Worm (Caenorhabditis elegans) whole organism, young adult: ENCODE data around the gene C08H9.18.

Experiments
- F23B12.7 ChIP-seq: sonication (generic microtip); optimal IDR thresholded peaks from 2 replicates; lab custom pipeline; 2017; ENCODE audit warnings: missing genetic modification characterization, mild to moderate bottlenecking, missing compliant biosample characterization, antibody characterized with exemption, moderate library complexity; ENCODE audit not compliant: insufficient read depth
- K12H6.12 ChIP-seq: fragments of 200-800 bp; sonication (Bioruptor generic); optimal IDR thresholded peaks from 2 replicates; lab custom pipeline; 2018; ENCODE audit warnings: mild to moderate bottlenecking, missing genetic modification characterization, missing compliant biosample characterization
- ama-1 ChIP-seq, 3 experiments: fragments of 150-350 bp in 1 of 3; sonication (generic microtip) in 2 of 3; optimal IDR thresholded peaks; 2 replicates each; lab custom pipeline; 2014 to 2018; ENCODE audit warnings: missing biosample characterization in 2 of 3, missing genetic modification characterization in 2 of 3, missing genetic modification reagents in 2 of 3
- aptf-3 ChIP-seq: fragments of 200-800 bp; sonication (Bioruptor generic); IDR thresholded peaks from 2 replicates; pipeline ENCODE4 v1.3.6; 2022; ENCODE audit warnings: missing genetic modification characterization, missing compliant biosample characterization
- bed-2 ChIP-seq: fragments of 200-800 bp; sonication (Bioruptor generic); IDR thresholded peaks from 2 replicates; pipeline ENCODE4 v1.3.6; 2022; ENCODE audit warnings: missing genetic modification reagents, missing genetic modification characterization, missing compliant biosample characterization
- ceh-40 ChIP-seq: fragments of 200-800 bp; sonication (Bioruptor generic); IDR thresholded peaks from 2 replicates; pipeline ENCODE4 v1.3.6; 2022; ENCODE audit warnings: missing genetic modification characterization, missing compliant biosample characterization
- him-1 ChIP-seq: sonication (generic microtip); optimal IDR thresholded peaks from 2 replicates; lab custom pipeline; 2016; ENCODE audit warnings: missing genotype, missing genetic modification reagents, missing genetic modification characterization, missing compliant biosample characterization
- let-526 ChIP-seq: fragments of 200-800 bp; sonication (Bioruptor generic); IDR thresholded peaks from 2 replicates; pipeline ENCODE4 v1.3.6; 2022; ENCODE audit warnings: missing genetic modification reagents, missing genetic modification characterization, missing compliant biosample characterization
- sea-2 ChIP-seq: fragments of 200-800 bp; sonication (Bioruptor generic); IDR thresholded peaks from 2 replicates; pipeline ENCODE4 v1.3.6; 2022; ENCODE audit warnings: missing genetic modification characterization, missing compliant biosample characterization
- snpc-4 ChIP-seq, 5 experiments: fragments of 150-350 bp in 1 of 5; sonication (generic microtip) in 4 of 5; optimal IDR thresholded peaks; 2 replicates each; lab custom pipeline; 2014 to 2018; ENCODE audit warnings: missing genetic modification characterization in 5 of 5, missing biosample characterization in 3 of 5, antibody characterized with exemption in 2 of 5, mild to moderate bottlenecking in 2 of 5, missing compliant biosample characterization in 2 of 5, missing genotype in 2 of 5, moderate library complexity in 2 of 5, missing genetic modification reagents in 1 of 5
- unc-130 ChIP-seq: sonication (generic microtip); optimal IDR thresholded peaks from 2 replicates; lab custom pipeline; 2016; ENCODE audit warnings: missing genetic modification reagents, missing genetic modification characterization, missing compliant biosample characterization
- unc-62 ChIP-seq: fragments of 150-350 bp; optimal IDR thresholded peaks from 2 replicates; lab custom pipeline; 2014; ENCODE audit warnings: missing biosample characterization, missing genetic modification reagents, missing genetic modification characterization

- no peak for TF ChIP-seq unc-62 (GFP tag; lab: Kevin White, UChicago)
- no peak for TF ChIP-seq sea-2 (GFP tag; lab: Robert Waterston, UW)
- TF ChIP-seq aptf-3 (GFP tag; lab: Robert Waterston, UW): no peak
- TF ChIP-seq ceh-40 (GFP tag; lab: Robert Waterston, UW): no peak
- TF ChIP-seq let-526 (GFP tag; lab: Robert Waterston, UW): no peak
- no peak for TF ChIP-seq ama-1 (optimal IDR thresholded peaks at IDR 0.05; lab: Kevin White, UChicago)
- TF ChIP-seq ama-1 (GFP tag; optimal IDR thresholded peaks at IDR 0.05; lab: Kevin White, UChicago): no peak
- TF ChIP-seq unc-130 (GFP tag; lab: Kevin White, UChicago): no peak
- TF ChIP-seq snpc-4 (GFP tag; optimal IDR thresholded peaks at IDR 0.05; lab: Kevin White, UChicago): no peak
- TF ChIP-seq snpc-4 (tag; optimal IDR thresholded peaks at IDR 0.05; lab: Kevin White, UChicago): no peak
- no peak for TF ChIP-seq him-1
- TF ChIP-seq bed-2 (GFP tag; lab: Robert Waterston, UW): no peak
- no peak for TF ChIP-seq F23B12.7 (tag; lab: Kevin White, UChicago)
- no peak for TF ChIP-seq K12H6.12 (tag; lab: Kevin White, UChicago)
Observed at ce11 chrII:9855620-9856019, 6.4 kb downstream of the C08H9.18 start, which contains the start of gene chil-4.
